In genomic region chr3R:16986181-16987074, dm6 we compare ENCODE assay signal across 1 fruit fly cellular context.
TF ChIP-seq lines count a peak whose summit lies in the region.

No protein-coding gene starts in this region.

TF ChIP-seq in whole organism, embryonic, 481 proteins besides CTCF, POLR2A, EP300 and RAD21 (continued from another document and continues in another):
- no peak for TF ChIP-seq Scr (GFP tag; IDR thresholded peaks at IDR 0.05; lab: Robert Waterston, UW; ENCODE audit: partially characterized antibody)
- TF ChIP-seq CG3163 (GFP tag; optimal IDR thresholded peaks at IDR 0.05; lab: Kevin White, UChicago), result peak; percentile 82
- no peak for TF ChIP-seq CG42726 (GFP tag; IDR thresholded peaks at IDR 0.05; lab: Robert Waterston, UW; ENCODE audit: partially characterized antibody)
- no peak for TF ChIP-seq CG7745 (tag; optimal IDR thresholded peaks at IDR 0.05; lab: Kevin White, UChicago)
- peak; percentile 87 for TF ChIP-seq scrt (GFP tag; optimal IDR thresholded peaks at IDR 0.05; lab: Kevin White, UChicago)
- TF ChIP-seq luna (GFP tag; optimal IDR thresholded peaks at IDR 0.05; lab: Kevin White, UChicago), result peak; percentile 85
- peak; percentile 45 for TF ChIP-seq abd-A (tag; optimal IDR thresholded peaks at IDR 0.05; lab: Kevin White, UChicago)
- TF ChIP-seq Ptx1 (GFP tag; IDR thresholded peaks at IDR 0.05; lab: Robert Waterston, UW), result peak; percentile 94
- TF ChIP-seq CG9876 (GFP tag; optimal IDR thresholded peaks at IDR 0.05; lab: Kevin White, UChicago), result peak; percentile 93
- TF ChIP-seq CG17186 (GFP tag; optimal IDR thresholded peaks at IDR 0.05; lab: Kevin White, UChicago), result no peak
- TF ChIP-seq jing (GFP tag; optimal IDR thresholded peaks at IDR 0.05; lab: Kevin White, UChicago), result peak; percentile 82
- peak; percentile 94 for TF ChIP-seq zfh1 (GFP tag; IDR thresholded peaks at IDR 0.05; lab: Robert Waterston, UW)
- no peak for TF ChIP-seq bbx (GFP tag; IDR thresholded peaks at IDR 0.05; lab: Robert Waterston, UW; ENCODE audit: partially characterized antibody)
- TF ChIP-seq Ets97D (GFP tag; optimal IDR thresholded peaks at IDR 0.05; lab: Kevin White, UChicago), result peak; percentile 84
- TF ChIP-seq Elba2 (GFP tag; optimal IDR thresholded peaks at IDR 0.05; lab: Kevin White, UChicago), result no peak
- TF ChIP-seq Hey (tag; optimal IDR thresholded peaks at IDR 0.05; lab: Kevin White, UChicago), result peak; percentile 98
- TF ChIP-seq CG13894 (tag; optimal IDR thresholded peaks at IDR 0.05; lab: Kevin White, UChicago), result peak; percentile 95
- peak; percentile 74 for TF ChIP-seq CG1024 (GFP tag; IDR thresholded peaks at IDR 0.05; lab: Robert Waterston, UW)
- peak; percentile 48 for TF ChIP-seq Neu2 (GFP tag; optimal IDR thresholded peaks at IDR 0.05; lab: Kevin White, UChicago; ENCODE audit: borderline replicate concordance)
- TF ChIP-seq CG1832 (GFP tag; optimal IDR thresholded peaks at IDR 0.05; lab: Kevin White, UChicago), result no peak
- TF ChIP-seq tll (GFP tag; optimal IDR thresholded peaks at IDR 0.05; lab: Kevin White, UChicago), result no peak
- peak; percentile 98 for TF ChIP-seq row (GFP tag; IDR thresholded peaks at IDR 0.05; lab: Robert Waterston, UW)
- TF ChIP-seq crol (GFP tag; IDR thresholded peaks at IDR 0.05; lab: Robert Waterston, UW), result peak; percentile 67
- no peak for TF ChIP-seq CG8478 (optimal IDR thresholded peaks at IDR 0.05; lab: Kevin White, UChicago)
- TF ChIP-seq CkIIα-i1 (GFP tag; IDR thresholded peaks at IDR 0.05; lab: Robert Waterston, UW), result peak; percentile 87
- peak; percentile 91 for TF ChIP-seq Hsf (GFP tag; optimal IDR thresholded peaks at IDR 0.05; lab: Kevin White, UChicago)
- TF ChIP-seq esg (GFP tag; conservative IDR thresholded peaks at IDR 0.05; lab: Robert Waterston, UW), result peak; percentile 97
- peak; percentile 92 for TF ChIP-seq Awh (GFP tag; IDR thresholded peaks at IDR 0.05; lab: Robert Waterston, UW)
- peak; percentile 58 for TF ChIP-seq gcm (GFP tag; optimal IDR thresholded peaks at IDR 0.05; lab: Kevin White, UChicago)
- peak; percentile 92 for TF ChIP-seq CG5953 (GFP tag; IDR thresholded peaks at IDR 0.05; lab: Robert Waterston, UW)
- TF ChIP-seq trem (tag; optimal IDR thresholded peaks at IDR 0.05; lab: Kevin White, UChicago), result peak; percentile 21
- TF ChIP-seq cas (GFP tag; IDR thresholded peaks at IDR 0.05; lab: Robert Waterston, UW), result peak; percentile 92
- peak; percentile 36 for TF ChIP-seq kah (GFP tag; optimal IDR thresholded peaks at IDR 0.05; lab: Kevin White, UChicago)
- peak; percentile 87 for TF ChIP-seq wor (GFP tag; IDR thresholded peaks at IDR 0.05; lab: Robert Waterston, UW)
- peak; percentile 48 for TF ChIP-seq cg (GFP tag; optimal IDR thresholded peaks at IDR 0.05; lab: Kevin White, UChicago)
- TF ChIP-seq tap (tag; optimal IDR thresholded peaks at IDR 0.05; lab: Kevin White, UChicago), result peak; percentile 54
- TF ChIP-seq CG6689 (GFP tag; IDR thresholded peaks at IDR 0.05; lab: Robert Waterston, UW), result peak; percentile 91
- peak; percentile 89 for TF ChIP-seq CG7357 (GFP tag; IDR thresholded peaks at IDR 0.05; lab: Robert Waterston, UW)
- peak; percentile 94 for TF ChIP-seq CG31224 (GFP tag; IDR thresholded peaks at IDR 0.05; lab: Robert Waterston, UW)
- peak; percentile 82 for TF ChIP-seq CG8290 (GFP tag; optimal IDR thresholded peaks at IDR 0.05; lab: Kevin White, UChicago)
- TF ChIP-seq CG8290 (tag; optimal IDR thresholded peaks at IDR 0.05; lab: Kevin White, UChicago), result peak in 1 of 2 experiments; percentile 99
- no peak for TF ChIP-seq Stat92E (GFP tag; optimal IDR thresholded peaks at IDR 0.05; lab: Kevin White, UChicago)
- TF ChIP-seq ind (GFP tag; optimal IDR thresholded peaks at IDR 0.05; lab: Kevin White, UChicago), result peak; percentile 98
- TF ChIP-seq Antp (GFP tag; optimal IDR thresholded peaks at IDR 0.05; lab: Kevin White, UChicago), result peak; percentile 98
- peak; percentile 87 for TF ChIP-seq CG15011 (GFP tag; optimal IDR thresholded peaks at IDR 0.05; lab: Kevin White, UChicago)
- no peak for TF ChIP-seq lov (optimal IDR thresholded peaks at IDR 0.05; lab: Kevin White, UChicago)
- TF ChIP-seq lov (GFP tag; IDR thresholded peaks at IDR 0.05; lab: Robert Waterston, UW), result peak; percentile 92
- TF ChIP-seq TFAM (GFP tag; optimal IDR thresholded peaks at IDR 0.05; lab: Kevin White, UChicago), result peak; percentile 30
- TF ChIP-seq Atf-2 (GFP tag; optimal IDR thresholded peaks at IDR 0.05; lab: Kevin White, UChicago), result peak; percentile 90
- peak; percentile 96 for TF ChIP-seq ci (GFP tag; IDR thresholded peaks at IDR 0.05; lab: Robert Waterston, UW)
- peak; percentile 97 for TF ChIP-seq dysf (GFP tag; IDR thresholded peaks at IDR 0.05; lab: Robert Waterston, UW)
- TF ChIP-seq B-H2 (GFP tag; optimal IDR thresholded peaks at IDR 0.05; lab: Kevin White, UChicago), result peak; percentile 97
- TF ChIP-seq lab (GFP tag; optimal IDR thresholded peaks at IDR 0.05; lab: Kevin White, UChicago), result peak; percentile 97
- TF ChIP-seq caup (GFP tag; optimal IDR thresholded peaks at IDR 0.05; lab: Kevin White, UChicago; ENCODE audit: severe bottlenecking), result peak; percentile 95
- peak; percentile 62 to 75 for TF ChIP-seq bsh (GFP tag; optimal IDR thresholded peaks at IDR 0.05; lab: Kevin White, UChicago)
- peak; percentile 79 for TF ChIP-seq dan (GFP tag; IDR thresholded peaks at IDR 0.05; lab: Robert Waterston, UW)
- peak; percentile 81 for TF ChIP-seq gt (GFP tag; IDR thresholded peaks at IDR 0.05; lab: Robert Waterston, UW)
- TF ChIP-seq CHES-1-like (GFP tag; optimal IDR thresholded peaks at IDR 0.05; lab: Kevin White, UChicago), result peak; percentile 97
- peak; percentile 95 for TF ChIP-seq CG2678 (tag; optimal IDR thresholded peaks at IDR 0.05; lab: Kevin White, UChicago)
- peak; percentile 94 for TF ChIP-seq CG11695 (GFP tag; IDR thresholded peaks at IDR 0.05; lab: Robert Waterston, UW)
- TF ChIP-seq CG32532 (GFP tag; IDR thresholded peaks at IDR 0.05; lab: Robert Waterston, UW), result peak; percentile 98
- TF ChIP-seq slou (GFP tag; optimal IDR thresholded peaks at IDR 0.05; lab: Kevin White, UChicago), result peak; percentile 51
- TF ChIP-seq CG14667 (GFP tag; IDR thresholded peaks at IDR 0.05; lab: Robert Waterston, UW), result peak; percentile 92
- TF ChIP-seq Tbp (GFP tag; optimal IDR thresholded peaks at IDR 0.05; lab: Kevin White, UChicago), result no peak
- peak; percentile 93 for TF ChIP-seq sens (GFP tag; lab: Kevin White, UChicago)
- peak; percentile 70 for TF ChIP-seq CG4820 (GFP tag; optimal IDR thresholded peaks at IDR 0.05; lab: Kevin White, UChicago)
- peak in 1 of 2 experiments; percentile 62 for TF ChIP-seq crp (GFP tag; optimal IDR thresholded peaks at IDR 0.05; lab: Kevin White, UChicago)
- peak; percentile 50; the same call in 1 of the 2 replicates for TF ChIP-seq Dref (GFP tag; IDR thresholded peaks at IDR 0.05; lab: Robert Waterston, UW)
- peak; percentile 93 for TF ChIP-seq eyg (GFP tag; optimal IDR thresholded peaks at IDR 0.05; lab: Kevin White, UChicago)
- TF ChIP-seq nerfin-1 (tag; optimal IDR thresholded peaks at IDR 0.05; lab: Kevin White, UChicago), result peak; percentile 68
- TF ChIP-seq CG7928 (GFP tag; optimal IDR thresholded peaks at IDR 0.05; lab: Kevin White, UChicago), result peak; percentile 69
- peak; percentile 88 for TF ChIP-seq CG6765 (GFP tag; optimal IDR thresholded peaks at IDR 0.05; lab: Kevin White, UChicago)
- TF ChIP-seq ATbp (GFP tag; optimal IDR thresholded peaks at IDR 0.05; lab: Kevin White, UChicago), result peak; percentile 80
- TF ChIP-seq danr (GFP tag; IDR thresholded peaks at IDR 0.05; lab: Robert Waterston, UW), result peak; percentile 88
- TF ChIP-seq CG12391 (tag; optimal IDR thresholded peaks at IDR 0.05; lab: Kevin White, UChicago), result peak; percentile 81
- peak; percentile 88 for TF ChIP-seq Fer2 (tag; optimal IDR thresholded peaks at IDR 0.05; lab: Kevin White, UChicago)
- TF ChIP-seq nau (GFP tag; optimal IDR thresholded peaks at IDR 0.05; lab: Kevin White, UChicago), result peak; percentile 77
- peak; percentile 98 for TF ChIP-seq rib (GFP tag; IDR thresholded peaks at IDR 0.05; lab: Robert Waterston, UW)
- TF ChIP-seq CG5245 (GFP tag; optimal IDR thresholded peaks at IDR 0.05; lab: Kevin White, UChicago), result peak; percentile 78
- peak; percentile 94 for TF ChIP-seq shn (GFP tag; optimal IDR thresholded peaks at IDR 0.05; lab: Kevin White, UChicago)
- peak; percentile 90 for TF ChIP-seq dmrt99B (tag; optimal IDR thresholded peaks at IDR 0.05; lab: Kevin White, UChicago)
- peak; percentile 70 for TF ChIP-seq sim (GFP tag; IDR thresholded peaks at IDR 0.05; lab: Robert Waterston, UW)
- TF ChIP-seq ro (GFP tag; IDR thresholded peaks at IDR 0.05; lab: Robert Waterston, UW), result peak; percentile 84
- peak; percentile 98 for TF ChIP-seq CG14441 (GFP tag; IDR thresholded peaks at IDR 0.05; lab: Robert Waterston, UW)
- TF ChIP-seq CG12299 (tag; optimal IDR thresholded peaks at IDR 0.05; lab: Kevin White, UChicago), result peak; percentile 84
- TF ChIP-seq CG9609 (GFP tag; optimal IDR thresholded peaks at IDR 0.05; lab: Kevin White, UChicago), result peak; percentile 92
- TF ChIP-seq az2 (GFP tag; optimal IDR thresholded peaks at IDR 0.05; lab: Kevin White, UChicago), result peak; percentile 89
- peak; percentile 93 for TF ChIP-seq sd (tag; optimal IDR thresholded peaks at IDR 0.05; lab: Kevin White, UChicago)
- TF ChIP-seq bab2 (GFP tag; optimal IDR thresholded peaks at IDR 0.05; lab: Kevin White, UChicago), result peak; percentile 97
- no peak for TF ChIP-seq yki (optimal IDR thresholded peaks at IDR 0.05; lab: Kevin White, UChicago)
- TF ChIP-seq Deaf1 (tag; optimal IDR thresholded peaks at IDR 0.05; lab: Kevin White, UChicago), result peak; percentile 72
- TF ChIP-seq Hand (GFP tag; optimal IDR thresholded peaks at IDR 0.05; lab: Kevin White, UChicago), result peak; percentile 95
- TF ChIP-seq CG11696 (GFP tag; IDR thresholded peaks at IDR 0.05; lab: Robert Waterston, UW), result peak; percentile 86
- peak; percentile 97 for TF ChIP-seq CG34376 (GFP tag; optimal IDR thresholded peaks at IDR 0.05; lab: Kevin White, UChicago)
- TF ChIP-seq pzg (GFP tag; optimal IDR thresholded peaks at IDR 0.05; lab: Kevin White, UChicago), result peak; percentile 36
- peak; percentile 92 for TF ChIP-seq CG15514 (GFP tag; optimal IDR thresholded peaks at IDR 0.05; lab: Kevin White, UChicago)
- peak; percentile 92 for TF ChIP-seq MBD-R2 (GFP tag; IDR thresholded peaks at IDR 0.05; lab: Robert Waterston, UW)
- peak; percentile 91 for TF ChIP-seq CG6272 (GFP tag; IDR thresholded peaks at IDR 0.05; lab: Robert Waterston, UW)
- TF ChIP-seq Meics (GFP tag; optimal IDR thresholded peaks at IDR 0.05; lab: Kevin White, UChicago), result peak; percentile 95
- TF ChIP-seq ase (GFP tag; IDR thresholded peaks at IDR 0.05; lab: Robert Waterston, UW), result peak; percentile 89; the same call in 2 of the 3 replicates
- TF ChIP-seq NfI (GFP tag; optimal IDR thresholded peaks at IDR 0.05; lab: Kevin White, UChicago), result peak; percentile 92
- TF ChIP-seq Sox102F (GFP tag; optimal IDR thresholded peaks at IDR 0.05; lab: Kevin White, UChicago), result peak; percentile 78
- peak; percentile 99 for TF ChIP-seq CG12769 (tag; optimal IDR thresholded peaks at IDR 0.05; lab: Kevin White, UChicago)
- no peak for TF ChIP-seq D (optimal IDR thresholded peaks at IDR 0.05; lab: Kevin White, UChicago)
- peak; percentile 45 for TF ChIP-seq D (GFP tag; optimal IDR thresholded peaks at IDR 0.05; lab: Kevin White, UChicago)
- peak; percentile 91 for TF ChIP-seq gem (tag; optimal IDR thresholded peaks at IDR 0.05; lab: Kevin White, UChicago)
- peak; percentile 88 for TF ChIP-seq HLH3B (GFP tag; IDR thresholded peaks at IDR 0.05; lab: Robert Waterston, UW)
- TF ChIP-seq Jarid2 (GFP tag; optimal IDR thresholded peaks at IDR 0.05; lab: Kevin White, UChicago), result peak; percentile 70
- TF ChIP-seq CG4617 (GFP tag; optimal IDR thresholded peaks at IDR 0.05; lab: Kevin White, UChicago; ENCODE audit: borderline replicate concordance), result peak; percentile 82
- peak; percentile 94 for TF ChIP-seq Abd-B (GFP tag; optimal IDR thresholded peaks at IDR 0.05; lab: Kevin White, UChicago)
- TF ChIP-seq Sry-β (GFP tag; optimal IDR thresholded peaks at IDR 0.05; lab: Kevin White, UChicago), result no peak
- TF ChIP-seq Camta (GFP tag; optimal IDR thresholded peaks at IDR 0.05; lab: Kevin White, UChicago), result peak; percentile 86
- TF ChIP-seq CG10462 (GFP tag; optimal IDR thresholded peaks at IDR 0.05; lab: Kevin White, UChicago), result peak; percentile 69
- peak; percentile 84; the same call in 1 of the 2 replicates for TF ChIP-seq chm (GFP tag; IDR thresholded peaks at IDR 0.05; lab: Robert Waterston, UW)
- peak; percentile 94 for TF ChIP-seq CG8765 (GFP tag; IDR thresholded peaks at IDR 0.05; lab: Robert Waterston, UW)
- TF ChIP-seq Side (GFP tag; optimal IDR thresholded peaks at IDR 0.05; lab: Kevin White, UChicago), result peak; percentile 94
- no peak for TF ChIP-seq Trl (optimal IDR thresholded peaks at IDR 0.05; lab: Kevin White, UChicago)
- TF ChIP-seq Trl (GFP tag; optimal IDR thresholded peaks at IDR 0.05; lab: Kevin White, UChicago), result peak; percentile 93
- TF ChIP-seq Dll (GFP tag; IDR thresholded peaks at IDR 0.05; lab: Robert Waterston, UW; ENCODE audit: partially characterized antibody), result no peak
- no peak for TF ChIP-seq hb (GFP tag; IDR thresholded peaks at IDR 0.05; lab: Robert Waterston, UW; ENCODE audit: partially characterized antibody)
- TF ChIP-seq disco-r (GFP tag; optimal IDR thresholded peaks at IDR 0.05; lab: Kevin White, UChicago), result peak; percentile 87
- peak; percentile 84 for TF ChIP-seq CG8089 (GFP tag; optimal IDR thresholded peaks at IDR 0.05; lab: Kevin White, UChicago)
- TF ChIP-seq ham (GFP tag; IDR thresholded peaks at IDR 0.05; lab: Robert Waterston, UW), result peak; percentile 97
- peak; percentile 96 for TF ChIP-seq gro (GFP tag; optimal IDR thresholded peaks at IDR 0.05; lab: Kevin White, UChicago)
- TF ChIP-seq CG10267 (tag; optimal IDR thresholded peaks at IDR 0.05; lab: Kevin White, UChicago), result peak; percentile 43
- TF ChIP-seq Sin3A (optimal IDR thresholded peaks at IDR 0.05; lab: Kevin White, UChicago), result no peak
- TF ChIP-seq CG11456 (GFP tag; IDR thresholded peaks at IDR 0.05; lab: Robert Waterston, UW), result peak; percentile 98
- TF ChIP-seq schlank (tag; optimal IDR thresholded peaks at IDR 0.05; lab: Kevin White, UChicago), result peak; percentile 97
- no peak for TF ChIP-seq CG7963 (GFP tag; IDR thresholded peaks at IDR 0.05; lab: Robert Waterston, UW; ENCODE audit: partially characterized antibody)
- TF ChIP-seq CG3847 (GFP tag; IDR thresholded peaks at IDR 0.05; lab: Robert Waterston, UW), result peak; percentile 98
- TF ChIP-seq ap (GFP tag; IDR thresholded peaks at IDR 0.05; lab: Robert Waterston, UW), result peak; percentile 95
- peak; percentile 93 for TF ChIP-seq CG32767 (GFP tag; IDR thresholded peaks at IDR 0.05; lab: Robert Waterston, UW)
